Worm (Caenorhabditis elegans) whole organism, L4 larva: ENCODE data around the gene algn-7.

ENCODE experiments used
- Y5F2A.4 ChIP-seq: fragments of 200-800 bp; sonication (Bioruptor generic); optimal IDR thresholded peaks from 2 replicates; lab custom pipeline; 2018; ENCODE audit warnings: mild to moderate bottlenecking, missing genetic modification characterization, missing compliant biosample characterization
- ceh-82 ChIP-seq: sonication (generic microtip); optimal IDR thresholded peaks from 2 replicates; lab custom pipeline; 2017; ENCODE audit warnings: missing biosample characterization, missing genetic modification characterization
- duxl-1 ChIP-seq: sonication (generic microtip); optimal IDR thresholded peaks from 2 replicates; lab custom pipeline; 2016; ENCODE audit warnings: mild to moderate bottlenecking, missing genetic modification characterization, moderate library complexity, missing compliant biosample characterization; ENCODE audit not compliant: poor library complexity
- hmg-1.1 ChIP-seq: fragments of 200-800 bp; sonication (Bioruptor generic); IDR thresholded peaks from 2 replicates; pipeline ENCODE4 v1.3.6; 2022; ENCODE audit warnings: missing genetic modification reagents, missing genetic modification characterization, missing compliant biosample characterization
- lim-7 ChIP-seq: fragments of 200-800 bp; sonication (Bioruptor generic); IDR thresholded peaks from 2 replicates; pipeline ENCODE4 v1.3.6; 2022; ENCODE audit warnings: missing genetic modification characterization, missing compliant biosample characterization
- lin-15B ChIP-seq: fragments of 150-350 bp; sonication (generic microtip); optimal IDR thresholded peaks from 3 replicates; lab custom pipeline; 2014; ENCODE audit warnings: missing biosample characterization, missing genetic modification characterization
- nhr-76 ChIP-seq: fragments of 150-350 bp; optimal IDR thresholded peaks from 2 replicates; lab custom pipeline; 2014; ENCODE audit warnings: missing biosample characterization, missing genetic modification characterization
- unc-62 ChIP-seq, 3 experiments: fragments of 150-350 bp in 1 of 3; sonication (generic microtip); optimal IDR thresholded peaks in 2 of 3; peaks in 1 of 3; 1 replicate in 1 of 3; 2 replicates in 2 of 3; lab custom pipeline; 2014 to 2017; ENCODE audit warnings: missing biosample characterization in 3 of 3, missing genetic modification characterization in 3 of 3, missing genetic modification reagents in 3 of 3, missing genotype in 1 of 3
- zag-1 ChIP-seq: fragments of 150-350 bp; optimal IDR thresholded peaks from 2 replicates; lab custom pipeline; 2014; ENCODE audit warnings: missing biosample characterization, missing genetic modification characterization
- ztf-11 ChIP-seq: fragments of 150-350 bp; optimal IDR thresholded peaks from 2 replicates; lab custom pipeline; 2014; ENCODE audit warnings: missing biosample characterization, missing genetic modification characterization

DNA sequence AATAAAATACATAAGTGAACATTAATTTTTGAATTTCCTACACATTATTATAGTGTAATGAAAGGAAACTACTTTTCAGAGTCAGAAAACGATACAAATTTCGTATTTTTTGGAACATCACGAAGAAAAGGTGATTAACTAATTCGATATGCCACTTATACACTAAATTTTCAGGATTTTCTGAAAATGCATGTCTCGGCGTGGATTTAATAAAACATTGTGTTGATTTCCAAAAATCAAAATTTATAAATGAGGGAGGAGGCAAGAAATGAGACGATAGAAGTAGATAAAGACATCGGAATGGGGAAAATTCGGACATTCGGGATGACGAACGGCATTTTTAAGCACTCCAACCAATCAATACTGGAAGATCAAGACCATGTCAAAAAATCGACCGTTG is 35.0 kb downstream of the algn-7 start, which contains the start of gene Y116F11B.14:
- TF ChIP-seq zag-1 (tag; lab: Kevin White, UChicago), result no peak
- TF ChIP-seq nhr-76 (tag; lab: Kevin White, UChicago), result no peak
- TF ChIP-seq Y5F2A.4, result no peak
- no peak for TF ChIP-seq ztf-11 (tag; lab: Kevin White, UChicago)
- no peak for TF ChIP-seq lin-15B (tag; lab: Kevin White, UChicago)
- TF ChIP-seq ceh-82 (tag; lab: Kevin White, UChicago), result no peak
- no peak for TF ChIP-seq lim-7 (GFP tag; lab: Robert Waterston, UW)
- TF ChIP-seq duxl-1 (tag; lab: Kevin White, UChicago), result no peak
- no peak for TF ChIP-seq hmg-1.1 (GFP tag; lab: Robert Waterston, UW)
- TF ChIP-seq unc-62 (GFP tag; optimal IDR thresholded peaks at IDR 0.05 in 1 of 2; lab: Kevin White, UChicago), result no peak
- no peak for TF ChIP-seq unc-62 (tag; optimal IDR thresholded peaks at IDR 0.05; lab: Kevin White, UChicago)
